Fruit fly (Drosophila melanogaster) whole organism, adult: ENCODE measurements around the gene CG43445.

Experiments used
- CG14711 ChIP-seq: fragments of 200-800 bp; sonication (Bioruptor generic); optimal IDR thresholded peaks from 2 replicates; lab custom pipeline; 2018; ENCODE audit warnings: missing biosample characterization, mild to moderate bottlenecking, missing genetic modification characterization, moderate library complexity
- CG1620 ChIP-seq: fragments of 200-800 bp; sonication (Bioruptor generic); optimal IDR thresholded peaks from 2 replicates; lab custom pipeline; 2016; ENCODE audit warnings: missing biosample characterization, missing genetic modification characterization
- Mnt ChIP-seq: fragments of 200-800 bp; sonication (Bioruptor generic); optimal IDR thresholded peaks from 2 replicates; lab custom pipeline; 2016; ENCODE audit warnings: missing biosample characterization, mild to moderate bottlenecking, missing genetic modification characterization
- bab1 ChIP-seq: fragments of 200-800 bp; sonication (Bioruptor generic); optimal IDR thresholded peaks from 3 replicates; lab custom pipeline; 2019; ENCODE audit warnings: missing biosample characterization, mild to moderate bottlenecking, missing genetic modification characterization, moderate library complexity
- cnc ChIP-seq, 2 experiments: fragments of >200 bp; optimal IDR thresholded peaks; 2 replicates each; lab custom pipeline; 2017
- kay ChIP-seq: fragments of 200-800 bp; sonication (Bioruptor generic); peaks from one replicate; lab custom pipeline; 2016; ENCODE audit warnings: missing biosample characterization, missing genetic modification characterization, borderline replicate concordance
- pad ChIP-seq: fragments of 200-800 bp; sonication (Bioruptor generic); optimal IDR thresholded peaks from 3 replicates; lab custom pipeline; 2017; ENCODE audit warnings: missing biosample characterization, missing genetic modification characterization, mild to moderate bottlenecking, moderate library complexity, missing genetic modification reagents

dm6 chr3R:17951780-17952179 is 40.6 kb downstream of the CG43445 start:
- TF ChIP-seq bab1 (no peak), Mnt (GFP tag; lab: Kevin White, UChicago) (no peak), CG14711 (no peak), pad (GFP tag; lab: Kevin White, UChicago) (no peak), cnc (optimal IDR thresholded peaks at IDR 0.05; lab: Kevin White, UChicago) (no peak), CG1620 (GFP tag; lab: Kevin White, UChicago) (no peak), kay (GFP tag; lab: Kevin White, UChicago) (no peak)
